Worm (Caenorhabditis elegans) whole organism, young adult: ENCODE results near the gene R07E5.19.

ENCODE experiments used
- D2030.7 ChIP-seq: fragments of 200-800 bp; sonication (Bioruptor generic); IDR thresholded peaks from 2 replicates; pipeline ENCODE4 v1.3.6; 2022; ENCODE audit warnings: missing genetic modification reagents, missing genetic modification characterization, missing compliant biosample characterization
- F33H1.4 ChIP-seq: fragments of 200-800 bp; sonication (Bioruptor generic); IDR thresholded peaks from 2 replicates; pipeline ENCODE4 v1.3.6; 2022; ENCODE audit warnings: missing genetic modification reagents, missing genetic modification characterization, missing compliant biosample characterization
- F52B5.7 ChIP-seq: sonication (generic microtip); optimal IDR thresholded peaks from 2 replicates; lab custom pipeline; 2016; ENCODE audit warnings: mild to moderate bottlenecking, missing genetic modification characterization, missing compliant biosample characterization
- F55B11.4 ChIP-seq: sonication (generic microtip); optimal IDR thresholded peaks from 2 replicates; lab custom pipeline; 2016; ENCODE audit warnings: missing compliant biosample characterization, missing genetic modification characterization, borderline replicate concordance; ENCODE audit not compliant: insufficient read depth
- F57A8.1 ChIP-seq: fragments of 200-800 bp; sonication (Bioruptor generic); optimal IDR thresholded peaks from 2 replicates; lab custom pipeline; 2018; ENCODE audit warnings: mild to moderate bottlenecking, missing genetic modification characterization, moderate library complexity, missing compliant biosample characterization
- K12H6.12 ChIP-seq: fragments of 200-800 bp; sonication (Bioruptor generic); optimal IDR thresholded peaks from 2 replicates; lab custom pipeline; 2018; ENCODE audit warnings: mild to moderate bottlenecking, missing genetic modification characterization, missing compliant biosample characterization
- T07F8.4 ChIP-seq: sonication (generic microtip); optimal IDR thresholded peaks from 2 replicates; lab custom pipeline; 2016; ENCODE audit warnings: mild to moderate bottlenecking, missing genetic modification characterization, moderate library complexity, missing compliant biosample characterization
- Y53F4B.3 ChIP-seq: fragments of 200-800 bp; sonication (Bioruptor generic); IDR thresholded peaks from 2 replicates; pipeline ENCODE4 v1.3.6; 2022; ENCODE audit warnings: missing genetic modification reagents, missing genetic modification characterization, missing compliant biosample characterization
- Y53G8AR.9 ChIP-seq: fragments of 200-800 bp; sonication (Bioruptor generic); conservative IDR thresholded peaks from 2 replicates; pipeline ENCODE4 v1.3.6; 2022; ENCODE audit warnings: missing genetic modification reagents, missing genetic modification characterization, missing compliant biosample characterization
- aptf-3 ChIP-seq: fragments of 200-800 bp; sonication (Bioruptor generic); IDR thresholded peaks from 2 replicates; pipeline ENCODE4 v1.3.6; 2022; ENCODE audit warnings: missing genetic modification characterization, missing compliant biosample characterization
- ccch-3 ChIP-seq: fragments of 200-800 bp; sonication (Bioruptor generic); optimal IDR thresholded peaks from 2 replicates; lab custom pipeline; 2018; ENCODE audit warnings: mild to moderate bottlenecking, missing genetic modification characterization, missing compliant biosample characterization
- ceh-27 ChIP-seq: fragments of 200-800 bp; sonication (Bioruptor generic); optimal IDR thresholded peaks from 2 replicates; lab custom pipeline; 2018; ENCODE audit warnings: mild to moderate bottlenecking, missing genetic modification characterization, moderate library complexity, missing compliant biosample characterization
- ceh-40 ChIP-seq: fragments of 200-800 bp; sonication (Bioruptor generic); IDR thresholded peaks from 2 replicates; pipeline ENCODE4 v1.3.6; 2022; ENCODE audit warnings: missing genetic modification characterization, missing compliant biosample characterization
- ceh-91 ChIP-seq: fragments of 200-800 bp; sonication (Bioruptor generic); IDR thresholded peaks from 2 replicates; pipeline ENCODE4 v1.3.6; 2022; ENCODE audit warnings: missing genetic modification reagents, missing genetic modification characterization, missing compliant biosample characterization
- die-1 ChIP-seq: sonication (generic microtip); optimal IDR thresholded peaks from 2 replicates; lab custom pipeline; 2016; ENCODE audit warnings: missing genotype, mild to moderate bottlenecking, missing genetic modification characterization, missing compliant biosample characterization
- dox-1 ChIP-seq: fragments of 200-800 bp; sonication (Bioruptor generic); IDR thresholded peaks from 2 replicates; pipeline ENCODE4 v1.3.6; 2022; ENCODE audit warnings: missing genetic modification reagents, missing genetic modification characterization, missing compliant biosample characterization
- efl-1 ChIP-seq: fragments of 150-350 bp; optimal IDR thresholded peaks from 2 replicates; lab custom pipeline; 2014; ENCODE audit warnings: missing biosample characterization, missing genetic modification reagents, missing genetic modification characterization
- egl-44 ChIP-seq: fragments of 200-800 bp; sonication (Bioruptor generic); IDR thresholded peaks from 2 replicates; pipeline ENCODE4 v1.3.6; 2022; ENCODE audit warnings: missing genetic modification reagents, missing genetic modification characterization, missing compliant biosample characterization
- egrh-3 ChIP-seq: fragments of 200-800 bp; sonication (Bioruptor generic); IDR thresholded peaks from 2 replicates; pipeline ENCODE4 v1.3.6; 2022; ENCODE audit warnings: missing genetic modification reagents, missing genetic modification characterization, missing compliant biosample characterization
- ets-4 ChIP-seq: fragments of 200-800 bp; sonication (Bioruptor generic); optimal IDR thresholded peaks from 2 replicates; lab custom pipeline; 2018; ENCODE audit warnings: mild to moderate bottlenecking, missing genetic modification characterization, missing compliant biosample characterization
- him-1 ChIP-seq: sonication (generic microtip); optimal IDR thresholded peaks from 2 replicates; lab custom pipeline; 2016; ENCODE audit warnings: missing genotype, missing genetic modification reagents, missing genetic modification characterization, missing compliant biosample characterization
- hlh-12 ChIP-seq: sonication (generic microtip); optimal IDR thresholded peaks from 2 replicates; lab custom pipeline; 2016; ENCODE audit warnings: missing genetic modification characterization, missing compliant biosample characterization
- hmg-20 ChIP-seq: fragments of 200-800 bp; sonication (Bioruptor generic); IDR thresholded peaks from 2 replicates; pipeline ENCODE4 v1.3.6; 2022; ENCODE audit warnings: missing genetic modification reagents, missing genetic modification characterization, missing compliant biosample characterization
- hsf-1 ChIP-seq: fragments of 200-800 bp; sonication (Bioruptor generic); IDR thresholded peaks from 2 replicates; pipeline ENCODE4 v1.3.6; 2022; ENCODE audit warnings: missing genetic modification reagents, missing genetic modification characterization, missing compliant biosample characterization
- lin-35 ChIP-seq, 3 experiments: fragments of 150-350 bp in 2 of 3; sonication (generic microtip) in 1 of 3; optimal IDR thresholded peaks; 2 replicates each; lab custom pipeline; 2014 to 2018; ENCODE audit warnings: missing biosample characterization in 3 of 3, missing genetic modification characterization in 3 of 3, missing genetic modification reagents in 3 of 3
- lin-40 ChIP-seq: sonication (generic microtip); optimal IDR thresholded peaks from 2 replicates; lab custom pipeline; 2016; ENCODE audit warnings: missing genetic modification characterization, mild to moderate bottlenecking, missing compliant biosample characterization, missing genotype, missing genetic modification reagents
- lin-54 ChIP-seq: fragments of 200-800 bp; sonication (Bioruptor generic); optimal IDR thresholded peaks from 2 replicates; lab custom pipeline; 2018; ENCODE audit warnings: mild to moderate bottlenecking, missing genetic modification characterization, missing compliant biosample characterization
- lsl-1 ChIP-seq: fragments of 200-800 bp; sonication (Bioruptor generic); optimal IDR thresholded peaks from 2 replicates; lab custom pipeline; 2018; ENCODE audit warnings: mild to moderate bottlenecking, missing genetic modification characterization, moderate library complexity, missing compliant biosample characterization
- madf-6 ChIP-seq: fragments of 200-800 bp; sonication (Bioruptor generic); IDR thresholded peaks from 2 replicates; pipeline ENCODE4 v1.3.6; 2022; ENCODE audit warnings: missing genetic modification reagents, missing genetic modification characterization, missing compliant biosample characterization
- mcd-1 ChIP-seq: fragments of 200-800 bp; sonication (Bioruptor generic); IDR thresholded peaks from 2 replicates; pipeline ENCODE4 v1.3.6; 2022; ENCODE audit warnings: missing genetic modification reagents, missing genetic modification characterization, missing compliant biosample characterization
- nhr-80 ChIP-seq: sonication (generic microtip); optimal IDR thresholded peaks from 2 replicates; lab custom pipeline; 2016; ENCODE audit warnings: missing genetic modification characterization, missing compliant biosample characterization
- pbrm-1 ChIP-seq: fragments of 200-800 bp; sonication (Bioruptor generic); IDR thresholded peaks from 2 replicates; pipeline ENCODE4 v1.3.6; 2022; ENCODE audit warnings: missing genetic modification reagents, missing genetic modification characterization, missing compliant biosample characterization
- snpc-1.3 ChIP-seq: sonication (generic microtip); optimal IDR thresholded peaks from 2 replicates; lab custom pipeline; 2017; ENCODE audit warnings: missing genetic modification characterization, mild to moderate bottlenecking, missing compliant biosample characterization, antibody characterized with exemption, moderate library complexity, missing genotype, missing genetic modification reagents; ENCODE audit not compliant: insufficient read depth
- tbp1 ChIP-seq: fragments of 200-800 bp; sonication (Bioruptor generic); optimal IDR thresholded peaks from 2 replicates; lab custom pipeline; 2018; ENCODE audit warnings: mild to moderate bottlenecking, missing genetic modification characterization, missing compliant biosample characterization
- tbx-9 ChIP-seq: sonication (generic microtip); optimal IDR thresholded peaks from 2 replicates; lab custom pipeline; 2016; ENCODE audit warnings: borderline replicate concordance, missing genetic modification characterization, inconsistent platforms, missing compliant biosample characterization
- unc-62 ChIP-seq: fragments of 150-350 bp; optimal IDR thresholded peaks from 2 replicates; lab custom pipeline; 2014; ENCODE audit warnings: missing biosample characterization, missing genetic modification reagents, missing genetic modification characterization
- xnd-1 ChIP-seq: sonication (generic microtip); optimal IDR thresholded peaks from 2 replicates; lab custom pipeline; 2016; ENCODE audit warnings: missing genotype, missing genetic modification reagents, missing genetic modification characterization, missing compliant biosample characterization
- zfh-2 ChIP-seq: fragments of 200-800 bp; sonication (Bioruptor generic); conservative IDR thresholded peaks from 2 replicates; pipeline ENCODE4 v1.3.6; 2022; ENCODE audit warnings: missing genetic modification reagents, missing genetic modification characterization, missing compliant biosample characterization
- ztf-22 ChIP-seq: fragments of 200-800 bp; sonication (Bioruptor generic); optimal IDR thresholded peaks from 2 replicates; lab custom pipeline; 2018; ENCODE audit warnings: mild to moderate bottlenecking, missing genetic modification characterization, moderate library complexity, missing compliant biosample characterization
- ztf-25 ChIP-seq: fragments of 200-800 bp; sonication (Bioruptor generic); IDR thresholded peaks from 2 replicates; pipeline ENCODE4 v1.3.6; 2022; ENCODE audit warnings: missing genetic modification reagents, missing genetic modification characterization, missing compliant biosample characterization
- ztf-6 ChIP-seq: fragments of 200-800 bp; sonication (Bioruptor generic); IDR thresholded peaks from 2 replicates; pipeline ENCODE4 v1.3.6; 2022; ENCODE audit warnings: missing genetic modification reagents, missing genetic modification characterization, missing compliant biosample characterization

R07E5.19 gene

ce11 chrIII:4449357-4449756 is 31.5 kb upstream of the R07E5.19 start (continued):
- TF ChIP-seq madf-6: peak; percentile 69
- TF ChIP-seq Y53F4B.3 (GFP tag; lab: Robert Waterston, UW): 0 out of 2 replicates have a peak, but pooled peaks have one; percentile 12
- TF ChIP-seq dox-1: peak; percentile 39; the same call in 1 of the 2 replicates
- no peak for TF ChIP-seq lin-40 (tag; lab: Kevin White, UChicago)
- TF ChIP-seq ceh-91 (GFP tag; lab: Robert Waterston, UW): no peak
- no peak for TF ChIP-seq xnd-1 (tag; lab: Kevin White, UChicago)
- peak; percentile 61; the same call in 1 of the 2 replicates for TF ChIP-seq pbrm-1 (GFP tag; lab: Robert Waterston, UW)
- peak; percentile 40 for TF ChIP-seq lsl-1
- TF ChIP-seq egrh-3: no peak
- peak; percentile 55 for TF ChIP-seq snpc-1.3 (tag; lab: Kevin White, UChicago)
- TF ChIP-seq ets-4 (GFP tag; lab: Kevin White, UChicago): no peak
- peak; percentile 23 for TF ChIP-seq T07F8.4
- TF ChIP-seq him-1: peak; percentile 72
- TF ChIP-seq egl-44: no peak
- peak; percentile 93 for TF ChIP-seq tbp1 (GFP tag; lab: Kevin White, UChicago)
- TF ChIP-seq hlh-12 (tag; lab: Kevin White, UChicago): peak; percentile 57
- peak; percentile 13 for TF ChIP-seq efl-1 (GFP tag; lab: Kevin White, UChicago)
- TF ChIP-seq mcd-1 (GFP tag; lab: Robert Waterston, UW): no peak
- no peak for TF ChIP-seq ceh-27 (GFP tag; lab: Kevin White, UChicago)
- TF ChIP-seq nhr-80: peak; percentile 40
- TF ChIP-seq hsf-1: no peak
- TF ChIP-seq Y53G8AR.9: no peak
- no peak for TF ChIP-seq zfh-2
- peak; percentile 38 for TF ChIP-seq die-1 (tag; lab: Kevin White, UChicago)
- no peak for TF ChIP-seq F55B11.4 (tag; lab: Kevin White, UChicago)
- TF ChIP-seq aptf-3 (GFP tag; lab: Robert Waterston, UW): no peak
- TF ChIP-seq hmg-20: no peak
- TF ChIP-seq ceh-40 (GFP tag; lab: Robert Waterston, UW): no peak
- no peak for TF ChIP-seq F52B5.7 (tag; lab: Kevin White, UChicago)
- TF ChIP-seq F33H1.4 (GFP tag; lab: Robert Waterston, UW): peak; percentile 27; the same call in 1 of the 2 replicates
- 0 out of 2 replicates have a peak, but pooled peaks have one; percentile 47 for TF ChIP-seq ztf-25 (GFP tag; lab: Robert Waterston, UW)
- no peak for TF ChIP-seq lin-35 (GFP tag; optimal IDR thresholded peaks at IDR 0.05; lab: Kevin White, UChicago)
- no peak for TF ChIP-seq ztf-6 (GFP tag; lab: Robert Waterston, UW)
- peak; percentile 41 for TF ChIP-seq lin-54 (GFP tag; lab: Kevin White, UChicago)

DNA sequence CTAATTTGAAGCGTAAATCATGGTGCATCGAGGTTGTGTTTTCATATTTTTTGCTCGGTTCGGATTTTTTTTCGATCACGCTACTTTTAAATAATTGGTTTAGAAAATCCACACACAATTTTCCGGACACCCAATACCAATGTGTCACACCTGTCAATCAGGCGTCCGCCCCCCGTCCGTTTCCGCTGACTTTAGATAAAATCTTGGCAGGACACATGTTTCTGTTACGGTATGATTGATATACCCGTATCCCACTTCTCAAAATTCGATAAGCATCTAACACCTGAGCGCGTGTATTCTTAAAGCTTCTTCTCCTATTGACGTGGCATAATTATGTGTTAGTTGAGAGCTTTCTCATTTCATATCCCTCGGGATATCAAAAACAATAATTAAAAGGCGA is 30.2 kb upstream of the R07E5.19 start:
- TF ChIP-seq F57A8.1 (no peak), unc-62 (GFP tag; lab: Kevin White, UChicago) (peak; percentile 92)

DNA sequence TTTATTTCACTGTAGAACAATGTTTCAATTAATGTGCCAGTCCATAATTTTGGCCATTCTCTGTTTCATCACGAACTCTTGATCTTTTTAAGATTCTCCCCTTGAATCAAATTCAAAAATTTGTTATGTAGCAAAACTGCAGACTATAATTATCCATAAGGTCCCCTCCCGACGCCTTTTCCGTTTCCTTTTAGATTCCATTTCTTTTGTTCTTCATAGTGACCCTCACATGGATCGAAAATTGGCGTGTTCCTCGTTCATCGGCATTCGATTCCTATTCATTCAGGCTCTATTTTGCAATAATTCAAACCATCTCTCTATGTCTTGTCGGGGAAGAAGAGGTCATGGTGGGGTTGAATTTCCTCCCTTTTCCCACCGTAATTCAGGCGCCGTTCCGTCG is 26.6 kb upstream of the R07E5.19 start:
- TF ChIP-seq ztf-22 (GFP tag; lab: Kevin White, UChicago): no peak
- TF ChIP-seq tbx-9 (tag; lab: Kevin White, UChicago): no peak
- TF ChIP-seq K12H6.12 (tag; lab: Kevin White, UChicago): no peak
- TF ChIP-seq ccch-3 (GFP tag; lab: Kevin White, UChicago): no peak
- TF ChIP-seq ceh-40 (GFP tag; lab: Robert Waterston, UW): no peak
- no peak for TF ChIP-seq D2030.7
